Worm (Caenorhabditis elegans) whole organism, midembryonic: ENCODE results near the gene sri-6.

ENCODE experiments used
- flt-1 ChIP-seq: fragments of 200-800 bp; sonication (Bioruptor generic); IDR thresholded peaks from 2 replicates; pipeline ENCODE4 v1.3.6; 2022; ENCODE audit warnings: missing genetic modification characterization, missing compliant biosample characterization
- klf-2 ChIP-seq: fragments of 200-800 bp; sonication (Bioruptor generic); conservative IDR thresholded peaks from 2 replicates; pipeline ENCODE4 v1.3.6; 2022; ENCODE audit warnings: missing genetic modification reagents, missing genetic modification characterization, missing compliant biosample characterization
- ref-1 ChIP-seq: fragments of 200-800 bp; sonication (Bioruptor generic); conservative IDR thresholded peaks from 2 replicates; pipeline ENCODE4 v1.3.6; 2022; ENCODE audit warnings: missing genetic modification reagents, missing genetic modification characterization, missing compliant biosample characterization

ce11 chrV:13157073-13157472 is 28.4 kb upstream of the sri-6 start:
- TF ChIP-seq flt-1 (no peak), ref-1 (GFP tag; lab: Robert Waterston, UW) (no peak), klf-2 (GFP tag; lab: Robert Waterston, UW) (no peak)
